Fruit fly (Drosophila melanogaster) whole organism, prepupa: ENCODE data around the gene CG42246.

ENCODE experiments used
- Smox ChIP-seq: fragments of 200-800 bp; sonication (Bioruptor generic); optimal IDR thresholded peaks from 3 replicates; lab custom pipeline; 2016; ENCODE audit warnings: missing biosample characterization, missing genetic modification characterization
- Sox14 ChIP-seq: fragments of 200-800 bp; sonication (Bioruptor generic); optimal IDR thresholded peaks from 3 replicates; lab custom pipeline; 2016; ENCODE audit warnings: missing biosample characterization, missing genetic modification characterization
- dsx ChIP-seq: fragments of 200-800 bp; optimal IDR thresholded peaks from 3 replicates; lab custom pipeline; 2019; ENCODE audit warnings: missing biosample characterization, mild to moderate bottlenecking, missing genetic modification characterization, moderate library complexity; ENCODE audit not compliant: poor library complexity, severe bottlenecking
- vri ChIP-seq: fragments of 200-800 bp; sonication (Bioruptor generic); optimal IDR thresholded peaks from 3 replicates; lab custom pipeline; 2016; ENCODE audit warnings: missing biosample characterization, mild to moderate bottlenecking, missing genetic modification characterization

DNA sequence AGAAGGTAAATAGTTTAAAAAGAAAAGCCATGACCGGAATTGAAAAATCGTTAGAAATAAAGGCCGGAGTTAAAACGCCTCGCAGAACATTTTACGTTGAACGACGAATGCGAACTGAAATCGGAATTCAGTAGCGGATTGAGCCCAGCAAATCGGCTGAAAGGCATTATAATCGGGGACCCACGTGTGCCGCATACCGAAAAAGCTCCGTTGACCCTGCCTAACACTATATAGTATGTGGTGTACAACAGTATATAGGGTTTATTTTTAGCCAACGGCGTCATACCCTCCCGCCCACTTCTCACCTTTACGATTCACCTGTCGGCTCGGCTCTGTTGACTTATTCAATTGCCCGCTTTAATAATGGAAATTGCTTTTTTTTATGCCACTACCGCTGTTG lies at the start of gene CG42246:
- no peak for TF ChIP-seq Sox14
- no peak for TF ChIP-seq Smox (GFP tag; lab: Kevin White, UChicago)
- no peak for TF ChIP-seq dsx (GFP tag; lab: Kevin White, UChicago)
- no peak for TF ChIP-seq vri (GFP tag; lab: Kevin White, UChicago)
